Worm (Caenorhabditis elegans) whole organism, late embryonic: ENCODE results near the gene fbxb-105.

ENCODE experiments used
- C38D4.7 ChIP-seq: fragments of 200-800 bp; sonication (Bioruptor generic); optimal IDR thresholded peaks from 2 replicates; lab custom pipeline; 2018; ENCODE audit warnings: mild to moderate bottlenecking, missing genetic modification characterization, moderate library complexity, missing compliant biosample characterization
- K09A11.1 ChIP-seq: sonication (generic microtip); optimal IDR thresholded peaks from 2 replicates; lab custom pipeline; 2017; ENCODE audit warnings: antibody characterized with exemption, mild to moderate bottlenecking, missing genetic modification characterization, missing compliant biosample characterization; ENCODE audit not compliant: insufficient read depth
- Y22D7AL.16 ChIP-seq: sonication (generic microtip); optimal IDR thresholded peaks from 2 replicates; lab custom pipeline; 2016; ENCODE audit warnings: missing genetic modification characterization, missing compliant biosample characterization
- ahr-1 ChIP-seq: sonication (generic microtip); optimal IDR thresholded peaks from 2 replicates; lab custom pipeline; 2016; ENCODE audit warnings: missing genetic modification characterization, missing compliant biosample characterization
- ceh-14 ChIP-seq: sonication (generic microtip); optimal IDR thresholded peaks from 2 replicates; lab custom pipeline; 2016; ENCODE audit warnings: missing genotype, missing genetic modification characterization, missing compliant biosample characterization
- ceh-18 ChIP-seq: sonication (generic microtip); optimal IDR thresholded peaks from 2 replicates; lab custom pipeline; 2016; ENCODE audit warnings: missing genetic modification characterization, missing compliant biosample characterization
- ceh-24 ChIP-seq: sonication (generic microtip); optimal IDR thresholded peaks from 2 replicates; lab custom pipeline; 2016; ENCODE audit warnings: mild to moderate bottlenecking, missing genetic modification characterization, missing compliant biosample characterization
- ceh-30 ChIP-seq: fragments of 150-350 bp; optimal IDR thresholded peaks from 2 replicates; lab custom pipeline; 2014; ENCODE audit warnings: missing biosample characterization, missing genetic modification characterization
- ceh-34 ChIP-seq: sonication (generic microtip); optimal IDR thresholded peaks from 2 replicates; lab custom pipeline; 2016; ENCODE audit warnings: mild to moderate bottlenecking, missing genetic modification characterization, missing compliant biosample characterization
- ceh-48 ChIP-seq: sonication (generic microtip); optimal IDR thresholded peaks from 2 replicates; lab custom pipeline; 2016; ENCODE audit warnings: missing genetic modification characterization, inconsistent platforms, missing compliant biosample characterization
- ceh-6 ChIP-seq: fragments of 200-800 bp; sonication (Bioruptor generic); optimal IDR thresholded peaks from 2 replicates; lab custom pipeline; 2018; ENCODE audit warnings: mild to moderate bottlenecking, missing genetic modification characterization, missing compliant biosample characterization
- che-1 ChIP-seq: sonication (generic microtip); optimal IDR thresholded peaks from 2 replicates; lab custom pipeline; 2016; ENCODE audit warnings: mild to moderate bottlenecking, missing genetic modification characterization, missing compliant biosample characterization
- dmd-4 ChIP-seq: sonication (generic microtip); optimal IDR thresholded peaks from 2 replicates; lab custom pipeline; 2016; ENCODE audit warnings: borderline replicate concordance, missing genetic modification characterization, missing compliant biosample characterization
- dve-1 ChIP-seq: sonication (generic microtip); optimal IDR thresholded peaks from 2 replicates; lab custom pipeline; 2017; ENCODE audit warnings: antibody characterized with exemption, mild to moderate bottlenecking, missing genetic modification characterization, missing compliant biosample characterization
- elt-2 ChIP-seq: sonication (generic microtip); optimal IDR thresholded peaks from 2 replicates; lab custom pipeline; 2016; ENCODE audit warnings: missing genetic modification reagents, missing genetic modification characterization, missing compliant biosample characterization
- elt-4 ChIP-seq: sonication (generic microtip); optimal IDR thresholded peaks from 2 replicates; lab custom pipeline; 2016; ENCODE audit warnings: missing genetic modification characterization, missing compliant biosample characterization
- fax-1 ChIP-seq: sonication (generic microtip); optimal IDR thresholded peaks from 2 replicates; lab custom pipeline; 2016; ENCODE audit warnings: missing genotype, missing genetic modification characterization, missing compliant biosample characterization
- gmeb-2 ChIP-seq: sonication (generic microtip); optimal IDR thresholded peaks from 2 replicates; lab custom pipeline; 2016; ENCODE audit warnings: missing genetic modification characterization, inconsistent platforms, missing compliant biosample characterization
- hlh-13 ChIP-seq: fragments of 200-800 bp; sonication (Bioruptor generic); optimal IDR thresholded peaks from 2 replicates; lab custom pipeline; 2018; ENCODE audit warnings: mild to moderate bottlenecking, missing genetic modification characterization, missing compliant biosample characterization
- hlh-15 ChIP-seq: sonication (generic microtip); optimal IDR thresholded peaks from 2 replicates; lab custom pipeline; 2016; ENCODE audit warnings: missing genetic modification characterization, missing compliant biosample characterization
- hlh-6 ChIP-seq: sonication (generic microtip); optimal IDR thresholded peaks from 2 replicates; lab custom pipeline; 2016; ENCODE audit warnings: missing genotype, missing genetic modification characterization, missing compliant biosample characterization
- hlh-8 ChIP-seq: sonication (generic microtip); optimal IDR thresholded peaks from 2 replicates; lab custom pipeline; 2016; ENCODE audit warnings: missing genotype, missing genetic modification characterization, missing compliant biosample characterization
- madf-2 ChIP-seq: sonication (generic microtip); optimal IDR thresholded peaks from 2 replicates; lab custom pipeline; 2017; ENCODE audit warnings: missing genetic modification characterization, missing compliant biosample characterization
- nfya-1 ChIP-seq: sonication (generic microtip); optimal IDR thresholded peaks from 2 replicates; lab custom pipeline; 2017; ENCODE audit warnings: missing genetic modification characterization, mild to moderate bottlenecking, missing compliant biosample characterization, antibody characterized with exemption, moderate library complexity
- nhr-11 ChIP-seq: fragments of 150-350 bp; optimal IDR thresholded peaks from 2 replicates; lab custom pipeline; 2014; ENCODE audit warnings: missing biosample characterization, missing genetic modification characterization
- odd-2 ChIP-seq: sonication (generic microtip); optimal IDR thresholded peaks from 2 replicates; lab custom pipeline; 2017; ENCODE audit warnings: antibody characterized with exemption, mild to moderate bottlenecking, missing genetic modification characterization, missing compliant biosample characterization
- pax-1 ChIP-seq: fragments of 150-350 bp; optimal IDR thresholded peaks from 2 replicates; lab custom pipeline; 2014; ENCODE audit warnings: missing biosample characterization, missing genetic modification characterization
- ref-2 ChIP-seq: sonication (generic microtip); optimal IDR thresholded peaks from 2 replicates; lab custom pipeline; 2016; ENCODE audit warnings: missing genetic modification characterization, missing compliant biosample characterization
- rnt-1 ChIP-seq: sonication (generic microtip); optimal IDR thresholded peaks from 2 replicates; lab custom pipeline; 2016; ENCODE audit warnings: missing genetic modification characterization, missing compliant biosample characterization
- sdc-2 ChIP-seq: sonication (generic microtip); optimal IDR thresholded peaks from 2 replicates; lab custom pipeline; 2016; ENCODE audit warnings: missing genotype, missing genetic modification characterization, missing compliant biosample characterization
- sox-4 ChIP-seq: sonication (generic microtip); optimal IDR thresholded peaks from 2 replicates; lab custom pipeline; 2017; ENCODE audit warnings: mild to moderate bottlenecking, missing genetic modification characterization, inconsistent platforms, missing compliant biosample characterization
- syd-9 ChIP-seq: sonication (generic microtip); optimal IDR thresholded peaks from 2 replicates; lab custom pipeline; 2016; ENCODE audit warnings: mild to moderate bottlenecking, missing genetic modification characterization, moderate library complexity, missing compliant biosample characterization
- tbx-2 ChIP-seq: sonication (generic microtip); optimal IDR thresholded peaks from 2 replicates; lab custom pipeline; 2016; ENCODE audit warnings: missing genetic modification characterization, missing compliant biosample characterization
- unc-3 ChIP-seq, 2 experiments: fragments of 200-800 bp in 1 of 2; sonication (Bioruptor generic) in 1 of 2; sonication (generic microtip) in 1 of 2; conservative IDR thresholded peaks in 1 of 2; optimal IDR thresholded peaks in 1 of 2; 2 replicates each; pipeline versions ENCODE4 v1.3.6 to Lab custom; 2016 to 2022; ENCODE audit warnings: missing compliant biosample characterization in 2 of 2, missing genetic modification characterization in 2 of 2, missing genetic modification reagents in 1 of 2
- unc-42 ChIP-seq: sonication (generic microtip); optimal IDR thresholded peaks from 2 replicates; lab custom pipeline; 2016; ENCODE audit warnings: missing genotype, missing genetic modification characterization, missing compliant biosample characterization
- unc-55 ChIP-seq: sonication (generic microtip); optimal IDR thresholded peaks from 2 replicates; lab custom pipeline; 2017; ENCODE audit warnings: missing biosample characterization, missing genetic modification reagents, missing genetic modification characterization
- zip-5 ChIP-seq: sonication (generic microtip); optimal IDR thresholded peaks from 2 replicates; lab custom pipeline; 2016; ENCODE audit warnings: missing genetic modification characterization, missing compliant biosample characterization
- ztf-16 ChIP-seq: sonication (generic microtip); optimal IDR thresholded peaks from 2 replicates; lab custom pipeline; 2017; ENCODE audit warnings: missing genetic modification characterization, missing compliant biosample characterization

Gene fbxb-105

ce11 chrII:2791693-2792092 lies 21.0 kb upstream of the fbxb-105 start:
- TF ChIP-seq che-1 (no peak), ceh-6 (GFP tag; lab: Kevin White, UChicago) (no peak), hlh-13 (no peak), sox-4 (tag; lab: Kevin White, UChicago) (no peak), unc-55 (GFP tag; lab: Kevin White, UChicago) (no peak), ceh-18 (tag; lab: Kevin White, UChicago) (no peak), C38D4.7 (GFP tag; lab: Kevin White, UChicago) (no peak), zip-5 (tag; lab: Kevin White, UChicago) (no peak), nhr-11 (tag; lab: Kevin White, UChicago) (no peak), hlh-15 (tag; lab: Kevin White, UChicago) (no peak), ceh-48 (tag; lab: Kevin White, UChicago) (no peak), hlh-6 (tag; lab: Kevin White, UChicago) (no peak), sdc-2 (tag; lab: Kevin White, UChicago) (no peak), Y22D7AL.16 (tag; lab: Kevin White, UChicago) (no peak), elt-2 (no peak), nfya-1 (no peak), ztf-16 (tag; lab: Kevin White, UChicago) (no peak), elt-4 (no peak)

ce11 chrII:2787849-2788248 lies 17.2 kb upstream of the fbxb-105 start:
- TF ChIP-seq che-1 (no peak), dve-1 (tag; lab: Kevin White, UChicago) (no peak), unc-42 (tag; lab: Kevin White, UChicago) (no peak), dmd-4 (tag; lab: Kevin White, UChicago) (no peak), fax-1 (no peak), ceh-34 (tag; lab: Kevin White, UChicago) (no peak), syd-9 (tag; lab: Kevin White, UChicago) (no peak), ceh-14 (tag; lab: Kevin White, UChicago) (no peak), ceh-48 (tag; lab: Kevin White, UChicago) (no peak), rnt-1 (tag; lab: Kevin White, UChicago) (no peak), unc-3 (GFP tag; conservative IDR thresholded peaks at IDR 0.05; lab: Robert Waterston, UW) (no peak), unc-3 (tag; optimal IDR thresholded peaks at IDR 0.05; lab: Kevin White, UChicago) (no peak), ceh-30 (tag; lab: Kevin White, UChicago) (no peak), Y22D7AL.16 (tag; lab: Kevin White, UChicago) (no peak), ref-2 (tag; lab: Kevin White, UChicago) (no peak)

- TF ChIP-seq ahr-1, result no peak
- TF ChIP-seq elt-2, result no peak
- TF ChIP-seq K09A11.1 (tag; lab: Kevin White, UChicago), result no peak
- no peak for TF ChIP-seq odd-2 (tag; lab: Kevin White, UChicago)
- no peak for TF ChIP-seq tbx-2
- TF ChIP-seq unc-55 (GFP tag; lab: Kevin White, UChicago), result no peak
- TF ChIP-seq madf-2, result no peak
- TF ChIP-seq ceh-24 (tag; lab: Kevin White, UChicago), result no peak
- no peak for TF ChIP-seq hlh-8 (tag; lab: Kevin White, UChicago)
- TF ChIP-seq sox-4 (tag; lab: Kevin White, UChicago), result no peak
- no peak for TF ChIP-seq gmeb-2 (tag; lab: Kevin White, UChicago)
Measured at ce11 chrII:2787031-2787512, 16.4 kb upstream of the fbxb-105 start, which contains the start of the genes F08D12.12 and srpa-72. TSS of gene F08D12.12 (minus strand) at chrII:2787081. TSS of gene srpa-72 (plus strand) at chrII:2787481.

- TF ChIP-seq pax-1 (no peak), hlh-6 (tag; lab: Kevin White, UChicago) (peak; percentile 10)
Measured at ce11 chrII:2785787-2786186, 15.1 kb upstream of the fbxb-105 start.
